Fruit fly (Drosophila melanogaster) whole organism, prepupa: ENCODE data around the gene CG7367.

Experiments
- Blimp-1 ChIP-seq: fragments of 200-800 bp; sonication (Bioruptor generic); optimal IDR thresholded peaks from 3 replicates; lab custom pipeline; 2017; ENCODE audit warnings: missing biosample characterization, missing genetic modification characterization, mild to moderate bottlenecking, moderate library complexity, missing genetic modification reagents
- CG10669 ChIP-seq: fragments of 200-800 bp; sonication (Bioruptor generic); optimal IDR thresholded peaks from 3 replicates; lab custom pipeline; 2018; ENCODE audit warnings: missing biosample characterization, mild to moderate bottlenecking, missing genetic modification characterization, moderate library complexity
- CG11294 ChIP-seq: fragments of 200-800 bp; sonication (Bioruptor generic); IDR thresholded peaks from 2 replicates; pipeline ENCODE4 v1.3.6; 2022; ENCODE audit warnings: missing biosample characterization, missing genetic modification characterization
- CG11762 ChIP-seq: fragments of 200-800 bp; sonication (Bioruptor generic); optimal IDR thresholded peaks from 3 replicates; lab custom pipeline; 2016; ENCODE audit warnings: missing biosample characterization, missing genetic modification characterization; ENCODE audit not compliant: insufficient read depth
- CG11902 ChIP-seq: fragments of 200-800 bp; sonication (Bioruptor generic); optimal IDR thresholded peaks from 3 replicates; lab custom pipeline; 2016; ENCODE audit warnings: missing biosample characterization, missing genetic modification characterization
- CG15336 ChIP-seq: fragments of 200-800 bp; sonication (Bioruptor generic); IDR thresholded peaks from 2 replicates; pipeline ENCODE4 v1.3.6; 2022; ENCODE audit warnings: missing biosample characterization, missing genetic modification characterization
- CG16779 ChIP-seq: fragments of 200-800 bp; sonication (Bioruptor generic); optimal IDR thresholded peaks from 3 replicates; lab custom pipeline; 2017; ENCODE audit warnings: missing biosample characterization, mild to moderate bottlenecking, missing genetic modification characterization
- CG6792 ChIP-seq: fragments of 200-800 bp; sonication (Bioruptor generic); optimal IDR thresholded peaks from 3 replicates; lab custom pipeline; 2016; ENCODE audit warnings: missing biosample characterization, missing genetic modification characterization
- CG6854 ChIP-seq: fragments of 200-800 bp; sonication (Bioruptor generic); optimal IDR thresholded peaks from 2 replicates; lab custom pipeline; 2017; ENCODE audit warnings: missing biosample characterization, mild to moderate bottlenecking, missing genetic modification characterization
- CG7368 ChIP-seq: fragments of 200-800 bp; sonication (Bioruptor generic); optimal IDR thresholded peaks from 3 replicates; lab custom pipeline; 2016; ENCODE audit warnings: missing biosample characterization, missing genetic modification characterization
- CG8119 ChIP-seq: fragments of 200-800 bp; sonication (Bioruptor generic); IDR thresholded peaks from 3 replicates; pipeline ENCODE4 v1.3.6; 2022; ENCODE audit warnings: missing biosample characterization, missing genetic modification characterization
- CG8632 ChIP-seq: fragments of 200-800 bp; sonication (Bioruptor generic); optimal IDR thresholded peaks from 3 replicates; lab custom pipeline; 2016; ENCODE audit warnings: missing biosample characterization, missing genetic modification characterization
- CG9139 ChIP-seq: fragments of 200-800 bp; sonication (Bioruptor generic); optimal IDR thresholded peaks from 3 replicates; lab custom pipeline; 2017; ENCODE audit warnings: missing biosample characterization, mild to moderate bottlenecking, missing genetic modification characterization
- Eip75B ChIP-seq: fragments of 200-800 bp; sonication (Bioruptor generic); optimal IDR thresholded peaks from 3 replicates; lab custom pipeline; 2016; ENCODE audit warnings: missing biosample characterization, missing genetic modification characterization
- Eip93F ChIP-seq: fragments of 200-800 bp; sonication (Bioruptor generic); optimal IDR thresholded peaks from 2 replicates; lab custom pipeline; 2016; ENCODE audit warnings: missing biosample characterization, mild to moderate bottlenecking, missing genetic modification characterization
- Ets96B ChIP-seq: fragments of 200-800 bp; optimal IDR thresholded peaks from 2 replicates; lab custom pipeline; 2019; ENCODE audit warnings: missing biosample characterization, mild to moderate bottlenecking, missing genetic modification characterization, moderate library complexity
- Gug ChIP-seq: fragments of 200-800 bp; sonication (Bioruptor generic); IDR thresholded peaks from 2 replicates; pipeline ENCODE4 v1.3.6; 2022; ENCODE audit warnings: missing biosample characterization, missing genetic modification characterization
- Hr38 ChIP-seq: sonication (Bioruptor generic); optimal IDR thresholded peaks from 2 replicates; lab custom pipeline; 2016; ENCODE audit warnings: missing biosample characterization, missing genetic modification characterization
- Hr4 ChIP-seq: fragments of 200-800 bp; sonication (Bioruptor generic); optimal IDR thresholded peaks from 3 replicates; lab custom pipeline; 2016; ENCODE audit warnings: missing biosample characterization, missing genetic modification characterization
- Lpt ChIP-seq: fragments of 200-800 bp; sonication (Bioruptor generic); optimal IDR thresholded peaks from 3 replicates; lab custom pipeline; 2016; ENCODE audit warnings: missing biosample characterization, missing genetic modification characterization
- Met ChIP-seq: fragments of 200-800 bp; sonication (Bioruptor generic); optimal IDR thresholded peaks from 3 replicates; lab custom pipeline; 2016; ENCODE audit warnings: missing biosample characterization, missing genetic modification characterization
- Smox ChIP-seq: fragments of 200-800 bp; sonication (Bioruptor generic); optimal IDR thresholded peaks from 3 replicates; lab custom pipeline; 2016; ENCODE audit warnings: missing biosample characterization, missing genetic modification characterization
- Sox15 ChIP-seq: fragments of 200-800 bp; sonication (Bioruptor generic); optimal IDR thresholded peaks from 3 replicates; lab custom pipeline; 2016; ENCODE audit warnings: missing biosample characterization, missing genetic modification characterization
- acj6 ChIP-seq: fragments of 200-800 bp; sonication (Bioruptor generic); optimal IDR thresholded peaks from 3 replicates; lab custom pipeline; 2016; ENCODE audit warnings: missing biosample characterization, missing genetic modification characterization
- cyc ChIP-seq: fragments of 200-800 bp; sonication (Bioruptor generic); optimal IDR thresholded peaks from 3 replicates; lab custom pipeline; 2016; ENCODE audit warnings: missing biosample characterization, missing genetic modification characterization
- dac ChIP-seq: fragments of 200-800 bp; sonication (Bioruptor generic); optimal IDR thresholded peaks from 2 replicates; lab custom pipeline; 2017; ENCODE audit warnings: missing biosample characterization, mild to moderate bottlenecking, missing genetic modification characterization
- eg ChIP-seq: fragments of 200-800 bp; sonication (Bioruptor generic); IDR thresholded peaks from 3 replicates; pipeline ENCODE4 v1.3.6; 2022; ENCODE audit warnings: missing biosample characterization, missing genetic modification characterization
- fd59A ChIP-seq: fragments of 200-800 bp; sonication (Bioruptor generic); optimal IDR thresholded peaks from 2 replicates; lab custom pipeline; 2017; ENCODE audit warnings: missing biosample characterization, mild to moderate bottlenecking, missing genetic modification characterization, missing genetic modification reagents
- fd85E ChIP-seq: fragments of 200-800 bp; sonication (Bioruptor generic); optimal IDR thresholded peaks from 3 replicates; lab custom pipeline; 2016; ENCODE audit warnings: missing biosample characterization, missing genetic modification characterization
- fkh ChIP-seq: fragments of 200-800 bp; sonication (Bioruptor generic); optimal IDR thresholded peaks from 3 replicates; lab custom pipeline; 2017; ENCODE audit warnings: missing biosample characterization, mild to moderate bottlenecking, missing genetic modification characterization, moderate library complexity
- net ChIP-seq: fragments of 200-800 bp; sonication (Bioruptor generic); optimal IDR thresholded peaks from 3 replicates; lab custom pipeline; 2016; ENCODE audit warnings: missing biosample characterization, missing genetic modification characterization
- salr ChIP-seq, 2 experiments: fragments of 200-800 bp; sonication (Bioruptor generic); optimal IDR thresholded peaks; 3 replicates each; lab custom pipeline; 2016 to 2018; ENCODE audit warnings: missing biosample characterization in 2 of 2, missing genetic modification characterization in 2 of 2, mild to moderate bottlenecking in 1 of 2
- ss ChIP-seq, 2 experiments: fragments of 200-800 bp; sonication (Bioruptor generic); optimal IDR thresholded peaks; 2 replicates in 1 of 2; 3 replicates in 1 of 2; lab custom pipeline; 2017 to 2018; ENCODE audit warnings: mild to moderate bottlenecking in 2 of 2, missing biosample characterization in 2 of 2, missing genetic modification characterization in 2 of 2, moderate library complexity in 1 of 2

CG7367 gene

dm6 chr2L:8081640-8082485 lies 42.3 kb upstream of the CG7367 start (continued):
- no peak; the same call in 1 of the 3 replicates for TF ChIP-seq eg (GFP tag; lab: Robert Waterston, UW)
- no peak for TF ChIP-seq Eip75B (GFP tag; lab: Kevin White, UChicago)
- no peak for TF ChIP-seq cyc (GFP tag; lab: Kevin White, UChicago)
- no peak for TF ChIP-seq Hr38 (GFP tag; lab: Kevin White, UChicago)
- peak; percentile 51 for TF ChIP-seq Sox15 (GFP tag; lab: Kevin White, UChicago)
- no peak for TF ChIP-seq Met (GFP tag; lab: Kevin White, UChicago)
- TF ChIP-seq Blimp-1 (GFP tag; lab: Kevin White, UChicago): no peak
- peak; percentile 48 to 84 for TF ChIP-seq salr (GFP tag; optimal IDR thresholded peaks at IDR 0.05; lab: Kevin White, UChicago)
- no peak for TF ChIP-seq fkh (GFP tag; lab: Kevin White, UChicago)
- no peak for TF ChIP-seq Gug (GFP tag; lab: Robert Waterston, UW)
- TF ChIP-seq CG11762 (GFP tag; lab: Kevin White, UChicago): no peak
- peak; percentile 83 for TF ChIP-seq acj6
- TF ChIP-seq CG7368: no peak
- TF ChIP-seq CG10669 (GFP tag; lab: Kevin White, UChicago): no peak
- TF ChIP-seq net: peak; percentile 13
- peak; percentile 31 for TF ChIP-seq CG6854 (GFP tag; lab: Kevin White, UChicago)
- TF ChIP-seq CG9139 (GFP tag; lab: Kevin White, UChicago): no peak
- TF ChIP-seq ss (GFP tag; optimal IDR thresholded peaks at IDR 0.05; lab: Kevin White, UChicago): peak in 1 of 2 experiments; percentile 31
- peak; percentile 83 for TF ChIP-seq CG6792 (GFP tag; lab: Kevin White, UChicago)
- TF ChIP-seq Smox (GFP tag; lab: Kevin White, UChicago): no peak
- TF ChIP-seq CG8632: peak; percentile 83
- TF ChIP-seq Hr4: peak; percentile 69
- TF ChIP-seq, all 60 proteins: peak for 32

dm6 chr2L:8080645-8081044 lies 41.1 kb upstream of the CG7367 start:
- TF ChIP-seq CG15336: peak; percentile 85
- peak; percentile 79 for TF ChIP-seq CG8119
- no peak for TF ChIP-seq Sox15 (GFP tag; lab: Kevin White, UChicago)
- peak; percentile 9 for TF ChIP-seq Lpt (GFP tag; lab: Kevin White, UChicago)

dm6 chr2L:8072692-8073091 lies 33.1 kb upstream of the CG7367 start, which contains the start of the genes MED20 and Trf:
Gene MED20 (minus strand): TSS chr2L:8072848.
Gene Trf (plus strand): TSS chr2L:8072895.
- TF ChIP-seq CG11294 (GFP tag; lab: Robert Waterston, UW): no peak
- no peak for TF ChIP-seq Eip75B (GFP tag; lab: Kevin White, UChicago)
- no peak for TF ChIP-seq CG11902 (GFP tag; lab: Kevin White, UChicago)
- TF ChIP-seq fd59A (GFP tag; lab: Kevin White, UChicago): no peak
- no peak for TF ChIP-seq Hr4
- no peak for TF ChIP-seq CG7368
- TF ChIP-seq Gug (GFP tag; lab: Robert Waterston, UW): no peak
- no peak for TF ChIP-seq Ets96B
- TF ChIP-seq CG16779 (tag; lab: Kevin White, UChicago): no peak
- TF ChIP-seq fd85E: no peak
- TF ChIP-seq Eip93F: no peak
- TF ChIP-seq dac (GFP tag; lab: Kevin White, UChicago): no peak
